Fruit fly (Drosophila melanogaster): ENCODE measurements around the gene Eogt.

DNA sequence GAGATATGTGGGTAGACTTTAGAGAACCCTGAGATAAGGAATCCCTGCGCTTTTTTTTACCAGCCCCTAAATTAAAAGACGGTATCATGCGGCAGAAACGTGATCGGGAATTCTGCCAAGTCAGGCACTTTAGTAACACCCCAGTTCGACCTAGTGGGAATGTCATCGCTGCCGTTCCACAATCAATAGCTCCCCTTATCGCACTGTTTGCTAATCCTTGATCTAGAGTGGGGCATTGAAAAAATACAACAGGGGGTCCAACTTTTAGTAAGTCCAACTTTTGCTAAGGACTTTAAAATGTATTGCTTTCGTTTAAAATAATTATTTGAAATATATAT, 8.8 kb upstream of the Eogt start:
- no peak for TF ChIP-seq shn (GFP tag; optimal IDR thresholded peaks at IDR 0.05)
- TF ChIP-seq CG10543 (GFP tag; optimal IDR thresholded peaks at IDR 0.05) = no peak
- no peak for TF ChIP-seq Sry-δ (GFP tag; optimal IDR thresholded peaks at IDR 0.05)
- no peak for TF ChIP-seq repo (GFP tag; optimal IDR thresholded peaks at IDR 0.05)
- TF ChIP-seq Lpt (GFP tag; optimal IDR thresholded peaks at IDR 0.05) = no peak
- no peak for TF ChIP-seq CG18619 (GFP tag; optimal IDR thresholded peaks at IDR 0.05)
- no peak for TF ChIP-seq CG17829 (tag; optimal IDR thresholded peaks at IDR 0.05)

All from whole organism, embryonic.